Fruit fly (Drosophila melanogaster) whole organism, embryonic: Measurements from ENCODE around the gene CG31360.

Experiments
- BEAF-32 ChIP-seq: fragments of 200-800 bp; sonication (Bioruptor generic); optimal IDR thresholded peaks from 3 replicates; lab custom pipeline; 2017; ENCODE audit warnings: missing biosample characterization, missing genetic modification characterization, mild to moderate bottlenecking, moderate library complexity, missing genetic modification reagents
- Bgb ChIP-seq: fragments of 200-800 bp; sonication (Bioruptor generic); IDR thresholded peaks from 2 replicates; pipeline ENCODE4 v1.3.6; 2022; ENCODE audit warnings: missing biosample characterization, missing genetic modification characterization; ENCODE audit not compliant: partially characterized antibody
- CG10274 ChIP-seq: fragments of 200-800 bp; sonication (Bioruptor generic); optimal IDR thresholded peaks from 3 replicates; lab custom pipeline; 2017; ENCODE audit warnings: missing biosample characterization, mild to moderate bottlenecking, missing genetic modification characterization
- CG11504 ChIP-seq: fragments of 200-800 bp; sonication (Bioruptor generic); optimal IDR thresholded peaks from 3 replicates; lab custom pipeline; 2019; ENCODE audit warnings: missing biosample characterization, mild to moderate bottlenecking, missing genetic modification characterization, moderate library complexity
- CG11560 ChIP-seq: fragments of 200-800 bp; sonication (Bioruptor generic); IDR thresholded peaks from 3 replicates; pipeline ENCODE4 v1.3.6; 2022; ENCODE audit warnings: missing biosample characterization, missing genetic modification characterization
- CG1233 ChIP-seq: fragments of 200-800 bp; sonication (Bioruptor generic); optimal IDR thresholded peaks from 4 replicates; lab custom pipeline; 2018; ENCODE audit warnings: missing biosample characterization, mild to moderate bottlenecking, missing genetic modification characterization
- CG12769 ChIP-seq: fragments of 200-800 bp; sonication (Bioruptor generic); optimal IDR thresholded peaks from 2 replicates; lab custom pipeline; 2019; ENCODE audit warnings: missing biosample characterization, mild to moderate bottlenecking, missing genetic modification characterization, moderate library complexity
- CG13123 ChIP-seq: fragments of 200-800 bp; sonication (Bioruptor generic); optimal IDR thresholded peaks from 2 replicates; lab custom pipeline; 2016; ENCODE audit warnings: missing biosample characterization, missing genetic modification characterization
- CG13424 ChIP-seq: fragments of 200-800 bp; sonication (Bioruptor generic); optimal IDR thresholded peaks from 2 replicates; lab custom pipeline; 2019; ENCODE audit warnings: missing biosample characterization, mild to moderate bottlenecking, missing genetic modification characterization, moderate library complexity
- CG1647 ChIP-seq: fragments of 200-800 bp; sonication (Bioruptor generic); optimal IDR thresholded peaks from 3 replicates; lab custom pipeline; 2016; ENCODE audit warnings: missing biosample characterization, missing genetic modification characterization
- CG17385 ChIP-seq: fragments of 200-800 bp; sonication (Bioruptor generic); optimal IDR thresholded peaks from 3 replicates; lab custom pipeline; 2018; ENCODE audit warnings: missing biosample characterization, mild to moderate bottlenecking, missing genetic modification characterization
- CG34224 ChIP-seq: fragments of 200-800 bp; sonication (Bioruptor generic); IDR thresholded peaks from 3 replicates; pipeline ENCODE4 v1.3.6; 2022; ENCODE audit warnings: missing biosample characterization, missing genetic modification characterization; ENCODE audit not compliant: partially characterized antibody
- CG6689 ChIP-seq: fragments of 200-800 bp; sonication (Bioruptor generic); IDR thresholded peaks from 2 replicates; pipeline ENCODE4 v1.3.6; 2022; ENCODE audit warnings: missing biosample characterization, missing genetic modification characterization
- CG8281 ChIP-seq: fragments of 200-800 bp; sonication (Bioruptor generic); optimal IDR thresholded peaks from 2 replicates; lab custom pipeline; 2018; ENCODE audit warnings: missing biosample characterization, mild to moderate bottlenecking, missing genetic modification characterization, moderate library complexity
- CG8478 ChIP-seq: fragments of >200 bp; optimal IDR thresholded peaks from 2 replicates; lab custom pipeline; 2018
- CoRest ChIP-seq: fragments of 200-800 bp; sonication (Bioruptor generic); optimal IDR thresholded peaks from 3 replicates; lab custom pipeline; 2018; ENCODE audit warnings: missing biosample characterization, mild to moderate bottlenecking, missing genetic modification characterization, moderate library complexity
- HLH54F ChIP-seq: fragments of 200-800 bp; sonication (Bioruptor generic); optimal IDR thresholded peaks from 3 replicates; lab custom pipeline; 2016; ENCODE audit warnings: missing biosample characterization, missing genetic modification characterization
- HmgZ ChIP-seq: fragments of 200-800 bp; sonication (Bioruptor generic); optimal IDR thresholded peaks from 2 replicates; lab custom pipeline; 2018; ENCODE audit warnings: missing biosample characterization, mild to moderate bottlenecking, missing genetic modification characterization
- Hr3 ChIP-seq: fragments of 200-800 bp; sonication (Bioruptor generic); optimal IDR thresholded peaks from 3 replicates; lab custom pipeline; 2016; ENCODE audit warnings: missing biosample characterization, missing genetic modification characterization
- Lim3 ChIP-seq: fragments of 200-800 bp; sonication (Bioruptor generic); IDR thresholded peaks from 2 replicates; pipeline ENCODE4 v1.3.6; 2022; ENCODE audit warnings: missing biosample characterization, missing genetic modification characterization
- Mad ChIP-seq: fragments of 200-800 bp; sonication (Bioruptor generic); optimal IDR thresholded peaks from 2 replicates; lab custom pipeline; 2016; ENCODE audit warnings: missing biosample characterization, missing genetic modification characterization
- NC2α ChIP-seq: fragments of 200-800 bp; sonication (Bioruptor generic); optimal IDR thresholded peaks from 2 replicates; lab custom pipeline; 2016; ENCODE audit warnings: missing biosample characterization, missing genetic modification characterization
- NK7.1 ChIP-seq: fragments of 200-800 bp; sonication (Bioruptor generic); optimal IDR thresholded peaks from 3 replicates; lab custom pipeline; 2016; ENCODE audit warnings: missing biosample characterization, missing genetic modification characterization
- Side ChIP-seq: fragments of 200-800 bp; sonication (Bioruptor generic); optimal IDR thresholded peaks from 2 replicates; lab custom pipeline; 2016; ENCODE audit warnings: missing biosample characterization, missing genetic modification characterization
- Ssrp ChIP-seq: fragments of 200-800 bp; sonication (Bioruptor generic); optimal IDR thresholded peaks from 2 replicates; lab custom pipeline; 2018; ENCODE audit warnings: missing biosample characterization, mild to moderate bottlenecking, missing genetic modification characterization, moderate library complexity
- Xrp1 ChIP-seq: fragments of 200-800 bp; sonication (Bioruptor generic); IDR thresholded peaks from 2 replicates; pipeline ENCODE4 v1.3.6; 2022; ENCODE audit warnings: missing biosample characterization, missing genetic modification characterization
- ac ChIP-seq: fragments of 200-800 bp; sonication (Bioruptor generic); optimal IDR thresholded peaks from 3 replicates; lab custom pipeline; 2017; ENCODE audit warnings: missing biosample characterization, mild to moderate bottlenecking, missing genetic modification characterization
- ap ChIP-seq: fragments of 200-800 bp; sonication (Bioruptor generic); IDR thresholded peaks from 2 replicates; pipeline ENCODE4 v1.3.6; 2022; ENCODE audit warnings: missing biosample characterization, missing genetic modification characterization
- bab2 ChIP-seq: fragments of 200-800 bp; sonication (Bioruptor generic); optimal IDR thresholded peaks from 2 replicates; lab custom pipeline; 2016; ENCODE audit warnings: missing biosample characterization, missing genetic modification characterization
- cato ChIP-seq: fragments of 200-800 bp; sonication (Bioruptor generic); optimal IDR thresholded peaks from 2 replicates; lab custom pipeline; 2016; ENCODE audit warnings: missing biosample characterization, missing genetic modification characterization, borderline replicate concordance
- dysf ChIP-seq: fragments of 200-800 bp; sonication (Bioruptor generic); IDR thresholded peaks from 3 replicates; pipeline ENCODE4 v1.3.6; 2022; ENCODE audit warnings: missing biosample characterization, missing genetic modification characterization
- eve ChIP-seq, 2 experiments: fragments of >200 bp; optimal IDR thresholded peaks; 2 replicates each; lab custom pipeline; 2017; ENCODE audit warnings: missing biosample characterization in 2 of 2, missing genetic modification characterization in 2 of 2
- gce ChIP-seq: fragments of 200-800 bp; sonication (Bioruptor generic); IDR thresholded peaks from 3 replicates; pipeline ENCODE4 v1.3.6; 2022; ENCODE audit warnings: missing biosample characterization, missing genetic modification characterization
- gsb ChIP-seq: fragments of 200-800 bp; sonication (Bioruptor generic); IDR thresholded peaks from 2 replicates; pipeline ENCODE4 v1.3.6; 2022; ENCODE audit warnings: missing biosample characterization, missing genetic modification characterization
- jing ChIP-seq: fragments of 200-800 bp; sonication (Bioruptor generic); optimal IDR thresholded peaks from 2 replicates; lab custom pipeline; 2018; ENCODE audit warnings: missing biosample characterization, mild to moderate bottlenecking, missing genetic modification characterization
- lmd ChIP-seq: fragments of 200-800 bp; sonication (Bioruptor generic); IDR thresholded peaks from 2 replicates; pipeline ENCODE4 v1.3.6; 2022; ENCODE audit warnings: missing biosample characterization, missing genetic modification characterization
- mld ChIP-seq: fragments of 200-800 bp; sonication (Bioruptor generic); IDR thresholded peaks from 3 replicates; pipeline ENCODE4 v1.3.6; 2022; ENCODE audit warnings: missing biosample characterization, missing genetic modification characterization; ENCODE audit not compliant: partially characterized antibody
- nerfin-2 ChIP-seq: fragments of 200-800 bp; sonication (Bioruptor generic); IDR thresholded peaks from 2 replicates; pipeline ENCODE4 v1.3.6; 2022; ENCODE audit warnings: missing biosample characterization, missing genetic modification characterization; ENCODE audit not compliant: partially characterized antibody
- odd ChIP-seq: fragments of 200-800 bp; sonication (Bioruptor generic); optimal IDR thresholded peaks from 2 replicates; lab custom pipeline; 2017; ENCODE audit warnings: missing biosample characterization, mild to moderate bottlenecking, missing genetic modification characterization
- phol ChIP-seq: fragments of 200-800 bp; sonication (Bioruptor generic); optimal IDR thresholded peaks from 3 replicates; lab custom pipeline; 2018; ENCODE audit warnings: missing biosample characterization, mild to moderate bottlenecking, missing genetic modification characterization, moderate library complexity
- psq ChIP-seq: fragments of 200-800 bp; sonication (Bioruptor generic); optimal IDR thresholded peaks from 2 replicates; lab custom pipeline; 2017; ENCODE audit warnings: missing biosample characterization, missing genetic modification characterization
- ranshi ChIP-seq: fragments of 200-800 bp; sonication (Bioruptor generic); IDR thresholded peaks from 2 replicates; pipeline ENCODE4 v1.3.6; 2022; ENCODE audit warnings: missing biosample characterization, missing genetic modification characterization
- ro ChIP-seq: fragments of 200-800 bp; sonication (Bioruptor generic); IDR thresholded peaks from 2 replicates; pipeline ENCODE4 v1.3.6; 2022; ENCODE audit warnings: missing biosample characterization, missing genetic modification characterization
- salm ChIP-seq: fragments of 200-800 bp; sonication (Bioruptor generic); optimal IDR thresholded peaks from 2 replicates; lab custom pipeline; 2018; ENCODE audit warnings: missing biosample characterization, mild to moderate bottlenecking, missing genetic modification characterization
- sc ChIP-seq, 3 experiments: fragments of >200 bp in 2 of 3; fragments of 200-800 bp in 1 of 3; sonication (Bioruptor generic) in 1 of 3; optimal IDR thresholded peaks; 2 replicates in 2 of 3; 3 replicates in 1 of 3; lab custom pipeline; 2017; ENCODE audit warnings: mild to moderate bottlenecking in 1 of 3, missing biosample characterization in 1 of 3, missing genetic modification characterization in 1 of 3, missing genetic modification reagents in 1 of 3
- seq ChIP-seq: fragments of 200-800 bp; sonication (Bioruptor generic); IDR thresholded peaks from 2 replicates; pipeline ENCODE4 v1.3.6; 2022; ENCODE audit warnings: missing biosample characterization, missing genetic modification characterization
- slbo ChIP-seq: fragments of 200-800 bp; sonication (Bioruptor generic); IDR thresholded peaks from 2 replicates; pipeline ENCODE4 v1.3.6; 2022; ENCODE audit warnings: missing biosample characterization, missing genetic modification characterization
- tgo ChIP-seq: fragments of 200-800 bp; sonication (Bioruptor generic); IDR thresholded peaks from 3 replicates; pipeline ENCODE4 v1.3.6; 2022; ENCODE audit warnings: missing biosample characterization, missing genetic modification characterization
- wdn ChIP-seq: fragments of 200-800 bp; sonication (Bioruptor generic); IDR thresholded peaks from 2 replicates; pipeline ENCODE4 v1.3.6; 2022; ENCODE audit warnings: missing biosample characterization, missing genetic modification characterization
- zen2 ChIP-seq: fragments of 200-800 bp; sonication (Bioruptor generic); IDR thresholded peaks from 3 replicates; pipeline ENCODE4 v1.3.6; 2022; ENCODE audit warnings: missing biosample characterization, missing genetic modification characterization; ENCODE audit not compliant: partially characterized antibody

CG31360 gene

dm6 chr3R:17700488-17701130 lies 15.7 kb downstream of the CG31360 start (continued):
- peak; percentile 99 for TF ChIP-seq tgo (GFP tag; lab: Robert Waterston, UW)
- peak; percentile 99 for TF ChIP-seq CG13424 (tag; lab: Kevin White, UChicago)
- TF ChIP-seq zen2 (GFP tag; lab: Robert Waterston, UW) = no peak
- TF ChIP-seq seq = peak; percentile 98
- TF ChIP-seq Mad (GFP tag; lab: Kevin White, UChicago) = peak; percentile 90
- TF ChIP-seq CG6689 = peak; percentile 98
- peak; percentile 99 for TF ChIP-seq CoRest (tag; lab: Kevin White, UChicago)
- TF ChIP-seq cato = peak; percentile 93
- peak; percentile 97 for TF ChIP-seq phol (tag; lab: Kevin White, UChicago)
- TF ChIP-seq sc (optimal IDR thresholded peaks at IDR 0.05; lab: Kevin White, UChicago) = no peak
- TF ChIP-seq sc (GFP tag; optimal IDR thresholded peaks at IDR 0.05; lab: Kevin White, UChicago) = peak; percentile 96
- peak; percentile 99 for TF ChIP-seq Ssrp (tag; lab: Kevin White, UChicago)
- TF ChIP-seq Lim3 = peak; percentile 94
- peak; percentile 99 for TF ChIP-seq slbo (GFP tag; lab: Robert Waterston, UW)
- TF ChIP-seq CG8478 = no peak
- peak; percentile 97 for TF ChIP-seq ap (GFP tag; lab: Robert Waterston, UW)
- TF ChIP-seq wdn = peak; percentile 95
- peak; percentile 80 for TF ChIP-seq bab2 (GFP tag; lab: Kevin White, UChicago)
- peak; percentile 78 for TF ChIP-seq ac (GFP tag; lab: Kevin White, UChicago)
- peak; percentile 72 for TF ChIP-seq Side
- TF ChIP-seq CG34224 (GFP tag; lab: Robert Waterston, UW) = no peak
- peak; percentile 95 for TF ChIP-seq ro
- TF ChIP-seq CG12769 (tag; lab: Kevin White, UChicago) = peak; percentile 77
- TF ChIP-seq Xrp1 = peak; percentile 99
- TF ChIP-seq dysf = peak; percentile 99
- TF ChIP-seq Hr3 (GFP tag; lab: Kevin White, UChicago) = peak; percentile 99
- no peak for TF ChIP-seq mld (GFP tag; lab: Robert Waterston, UW)
- peak; percentile 97 for TF ChIP-seq HmgZ
- peak; percentile 97 for TF ChIP-seq CG1233 (GFP tag; lab: Kevin White, UChicago)
- TF ChIP-seq lmd (GFP tag; lab: Robert Waterston, UW) = peak; percentile 98
- TF ChIP-seq gce (GFP tag; lab: Robert Waterston, UW) = peak; percentile 96
- no peak for TF ChIP-seq nerfin-2
- TF ChIP-seq CG11504 (tag; lab: Kevin White, UChicago) = peak; percentile 98
- TF ChIP-seq HLH54F (GFP tag; lab: Kevin White, UChicago) = peak; percentile 82
- TF ChIP-seq CG1647 (GFP tag; lab: Kevin White, UChicago) = peak; percentile 62
- no peak for TF ChIP-seq eve (GFP tag; optimal IDR thresholded peaks at IDR 0.05; lab: Kevin White, UChicago)
- TF ChIP-seq BEAF-32 (GFP tag; lab: Kevin White, UChicago) = peak; percentile 0
- TF ChIP-seq salm (tag; lab: Kevin White, UChicago) = peak; percentile 98
- peak; percentile 90 for TF ChIP-seq CG11560 (tag; lab: Robert Waterston, UW)
- peak; percentile 84 for TF ChIP-seq jing (GFP tag; lab: Kevin White, UChicago)
- peak; percentile 90 for TF ChIP-seq CG10274
- TF ChIP-seq CG8281 (tag; lab: Kevin White, UChicago) = peak; percentile 93
- peak; percentile 98 for TF ChIP-seq CG17385 (GFP tag; lab: Kevin White, UChicago)
- peak; percentile 98 for TF ChIP-seq ranshi
- peak; percentile 97 for TF ChIP-seq gsb (GFP tag; lab: Robert Waterston, UW)
- peak; percentile 45; the same call in 1 of the 2 replicates for TF ChIP-seq Bgb (GFP tag; lab: Robert Waterston, UW)
- TF ChIP-seq NK7.1 (GFP tag; lab: Kevin White, UChicago) = peak; percentile 51
- peak; percentile 99 for TF ChIP-seq odd (GFP tag; lab: Kevin White, UChicago)
- TF ChIP-seq CG13123 (GFP tag; lab: Kevin White, UChicago) = peak; percentile 95
- peak; percentile 26 for TF ChIP-seq NC2α (GFP tag; lab: Kevin White, UChicago)
- peak; percentile 93 for TF ChIP-seq psq (GFP tag; lab: Kevin White, UChicago)
